Worm (Caenorhabditis elegans) whole organism, L1 larva: ENCODE measurements around the gene srd-44.
A peak's percentile ranks its signal among the peaks of the same experiment; 100 is the strongest.

ENCODE experiments used
- C16A3.4 ChIP-seq: fragments of 150-350 bp; optimal IDR thresholded peaks from 2 replicates; lab custom pipeline; 2014; ENCODE audit warnings: missing biosample characterization, missing genetic modification characterization
- F16B12.6 ChIP-seq: fragments of 150-350 bp; optimal IDR thresholded peaks from 2 replicates; lab custom pipeline; 2014; ENCODE audit warnings: missing biosample characterization, missing genetic modification characterization
- Y116A8C.19 ChIP-seq: sonication (generic microtip); optimal IDR thresholded peaks from 2 replicates; lab custom pipeline; 2016; ENCODE audit warnings: missing compliant biosample characterization, missing genetic modification characterization, borderline replicate concordance
- aly-2 ChIP-seq: fragments of 150-350 bp; optimal IDR thresholded peaks from 2 replicates; lab custom pipeline; 2014; ENCODE audit warnings: missing biosample characterization, missing genetic modification characterization
- ceh-8 ChIP-seq: fragments of 200-800 bp; sonication (Bioruptor generic); optimal IDR thresholded peaks from 2 replicates; lab custom pipeline; 2018; ENCODE audit warnings: mild to moderate bottlenecking, missing genetic modification characterization, moderate library complexity, missing compliant biosample characterization
- ceh-82 ChIP-seq, 3 experiments: fragments of 150-350 bp in 1 of 3; sonication (generic microtip) in 2 of 3; optimal IDR thresholded peaks; 2 replicates each; lab custom pipeline; 2014 to 2017; ENCODE audit warnings: missing biosample characterization in 3 of 3, missing genetic modification characterization in 3 of 3
- dsc-1 ChIP-seq: sonication (generic microtip); optimal IDR thresholded peaks from 2 replicates; lab custom pipeline; 2016; ENCODE audit warnings: mild to moderate bottlenecking, missing genetic modification characterization, missing compliant biosample characterization
- efl-1 ChIP-seq, 4 experiments: fragments of 150-350 bp; optimal IDR thresholded peaks in 3 of 4; peaks in 1 of 4; 1 replicate in 1 of 4; 2 replicates in 3 of 4; lab custom pipeline; 2014; ENCODE audit warnings: missing biosample characterization in 2 of 4, missing genetic modification characterization in 2 of 4, missing genetic modification reagents in 2 of 4
- egl-13 ChIP-seq: sonication (generic microtip); optimal IDR thresholded peaks from 2 replicates; lab custom pipeline; 2016; ENCODE audit warnings: missing genotype, missing genetic modification reagents, missing genetic modification characterization, missing compliant biosample characterization
- elt-3 ChIP-seq, 6 experiments: fragments of 150-350 bp in 1 of 6; sonication (generic microtip); optimal IDR thresholded peaks; 2 replicates each; lab custom pipeline; 2017 to 2018; ENCODE audit warnings: missing biosample characterization in 6 of 6, missing genetic modification characterization in 6 of 6, inconsistent platforms in 1 of 6
- ets-5 ChIP-seq: fragments of 200-800 bp; sonication (Bioruptor generic); IDR thresholded peaks from 2 replicates; pipeline ENCODE4 v1.3.6; 2022; ENCODE audit warnings: missing genetic modification characterization, missing compliant biosample characterization
- fos-1 ChIP-seq: fragments of 150-350 bp; optimal IDR thresholded peaks from 2 replicates; lab custom pipeline; 2014; ENCODE audit warnings: missing biosample characterization, missing genetic modification characterization
- grh-1 ChIP-seq: fragments of 200-800 bp; sonication (Bioruptor generic); IDR thresholded peaks from 2 replicates; pipeline ENCODE4 v1.3.6; 2022; ENCODE audit warnings: missing genetic modification reagents, missing genetic modification characterization, missing compliant biosample characterization
- hlh-17 ChIP-seq: fragments of 200-800 bp; sonication (Bioruptor generic); optimal IDR thresholded peaks from 2 replicates; lab custom pipeline; 2018; ENCODE audit warnings: missing genetic modification characterization, mild to moderate bottlenecking, missing compliant biosample characterization, moderate library complexity, borderline replicate concordance
- lin-13 ChIP-seq: fragments of 150-350 bp; optimal IDR thresholded peaks from 2 replicates; lab custom pipeline; 2014; ENCODE audit warnings: missing biosample characterization, missing genetic modification reagents, missing genetic modification characterization
- lin-14 ChIP-seq: fragments of 200-800 bp; sonication (Bioruptor generic); optimal IDR thresholded peaks from 2 replicates; lab custom pipeline; 2018; ENCODE audit warnings: mild to moderate bottlenecking, missing genetic modification characterization, moderate library complexity, missing compliant biosample characterization
- lin-35 ChIP-seq, 2 experiments: fragments of 150-350 bp; optimal IDR thresholded peaks; 2 replicates each; lab custom pipeline; 2014; ENCODE audit warnings: missing biosample characterization in 2 of 2, missing genetic modification characterization in 2 of 2, missing genetic modification reagents in 2 of 2
- lir-3 ChIP-seq: sonication (generic microtip); optimal IDR thresholded peaks from 2 replicates; lab custom pipeline; 2016; ENCODE audit warnings: mild to moderate bottlenecking, missing genetic modification characterization, moderate library complexity, missing compliant biosample characterization; ENCODE audit not compliant: poor library complexity
- lsy-2 ChIP-seq, 2 experiments: fragments of 150-350 bp; optimal IDR thresholded peaks; 2 replicates each; lab custom pipeline; 2014; ENCODE audit warnings: missing biosample characterization in 2 of 2, missing genetic modification characterization in 2 of 2
- mdl-1 ChIP-seq, 2 experiments: fragments of 150-350 bp; optimal IDR thresholded peaks; 2 replicates each; lab custom pipeline; 2014 to 2017; ENCODE audit warnings: missing biosample characterization in 2 of 2, missing genetic modification characterization in 2 of 2, inconsistent platforms in 1 of 2
- mep-1 ChIP-seq: fragments of 150-350 bp; optimal IDR thresholded peaks from 2 replicates; lab custom pipeline; 2014; ENCODE audit warnings: missing biosample characterization, missing genetic modification characterization
- nhr-19 ChIP-seq: fragments of 200-800 bp; sonication (Bioruptor generic); conservative IDR thresholded peaks from 2 replicates; pipeline ENCODE4 v1.3.6; 2022; ENCODE audit warnings: missing genetic modification characterization, missing compliant biosample characterization
- nhr-20 ChIP-seq: sonication (generic microtip); optimal IDR thresholded peaks from 2 replicates; lab custom pipeline; 2016; ENCODE audit warnings: mild to moderate bottlenecking, missing genetic modification characterization, missing compliant biosample characterization
- nhr-47 ChIP-seq: sonication (generic microtip); optimal IDR thresholded peaks from 2 replicates; lab custom pipeline; 2016; ENCODE audit warnings: mild to moderate bottlenecking, missing genetic modification characterization, moderate library complexity, missing compliant biosample characterization
- nhr-71 ChIP-seq: sonication (generic microtip); optimal IDR thresholded peaks from 2 replicates; lab custom pipeline; 2016; ENCODE audit warnings: mild to moderate bottlenecking, missing genetic modification characterization, moderate library complexity, missing compliant biosample characterization
- nhr-77 ChIP-seq: fragments of 150-350 bp; optimal IDR thresholded peaks from 2 replicates; lab custom pipeline; 2014; ENCODE audit warnings: missing biosample characterization, missing genetic modification characterization
- nhr-85 ChIP-seq: sonication (generic microtip); peaks from one replicate; lab custom pipeline; 2016; ENCODE audit warnings: missing genetic modification characterization, inconsistent platforms, missing compliant biosample characterization
- nhr-90 ChIP-seq: sonication (generic microtip); optimal IDR thresholded peaks from 2 replicates; lab custom pipeline; 2016; ENCODE audit warnings: mild to moderate bottlenecking, missing genetic modification characterization, missing compliant biosample characterization; ENCODE audit not compliant: poor library complexity
- rnt-1 ChIP-seq: sonication (generic microtip); optimal IDR thresholded peaks from 2 replicates; lab custom pipeline; 2016; ENCODE audit warnings: mild to moderate bottlenecking, missing genetic modification characterization, moderate library complexity, missing compliant biosample characterization
- skn-1 ChIP-seq: fragments of 150-350 bp; optimal IDR thresholded peaks from 2 replicates; lab custom pipeline; 2014; ENCODE audit warnings: missing biosample characterization, missing genetic modification characterization
- snu-23 ChIP-seq: sonication (generic microtip); optimal IDR thresholded peaks from 2 replicates; lab custom pipeline; 2016; ENCODE audit warnings: missing genetic modification characterization, missing compliant biosample characterization
- sptf-1 ChIP-seq: fragments of 150-350 bp; optimal IDR thresholded peaks from 2 replicates; lab custom pipeline; 2014; ENCODE audit warnings: missing biosample characterization, missing genetic modification characterization
- swsn-7 ChIP-seq: sonication (generic microtip); optimal IDR thresholded peaks from 2 replicates; lab custom pipeline; 2016; ENCODE audit warnings: missing genetic modification characterization, missing compliant biosample characterization
- tbx-2 ChIP-seq: sonication (generic microtip); optimal IDR thresholded peaks from 2 replicates; lab custom pipeline; 2016; ENCODE audit warnings: missing genetic modification characterization, missing compliant biosample characterization
- unc-130 ChIP-seq: fragments of 150-350 bp; optimal IDR thresholded peaks from 2 replicates; lab custom pipeline; 2017; ENCODE audit warnings: missing biosample characterization, missing genetic modification characterization, inconsistent platforms
- xbp-1 ChIP-seq: sonication (generic microtip); optimal IDR thresholded peaks from 2 replicates; lab custom pipeline; 2016; ENCODE audit warnings: missing genetic modification characterization, missing compliant biosample characterization
- ztf-4 ChIP-seq: fragments of 150-350 bp; optimal IDR thresholded peaks from 2 replicates; lab custom pipeline; 2014; ENCODE audit warnings: missing biosample characterization, missing genetic modification characterization

srd-44 gene

DNA sequence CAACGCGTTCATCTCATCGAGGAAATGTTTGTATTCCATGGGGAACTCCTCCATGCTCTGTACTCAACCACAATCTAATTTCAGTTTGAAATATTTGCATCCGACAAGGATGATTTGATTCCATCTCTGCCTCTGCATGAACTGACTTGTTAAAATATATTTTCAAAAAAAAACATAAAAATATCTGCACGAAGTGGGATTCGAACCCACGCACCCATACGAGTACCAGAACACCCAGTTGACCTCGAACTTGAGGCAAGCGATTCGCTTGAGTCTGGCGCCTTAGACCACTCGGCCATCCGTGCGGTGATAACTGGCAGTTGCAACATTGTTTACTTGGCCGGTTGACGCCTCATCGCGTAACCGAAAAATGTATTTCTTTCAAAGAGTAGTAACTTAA is 9.6 kb downstream of the srd-44 start:
- TF ChIP-seq hlh-17 (GFP tag; lab: Kevin White, UChicago) = no peak
- TF ChIP-seq fos-1 = peak; percentile 6
- TF ChIP-seq lin-13 (GFP tag; lab: Kevin White, UChicago) = no peak
- peak; percentile 58 for TF ChIP-seq nhr-90
- no peak for TF ChIP-seq Y116A8C.19 (tag; lab: Kevin White, UChicago)
- peak; percentile 63 for TF ChIP-seq C16A3.4
- peak in 2 of 6 experiments; percentile 42 to 54 for TF ChIP-seq elt-3 (tag; optimal IDR thresholded peaks at IDR 0.05; lab: Kevin White, UChicago)
- TF ChIP-seq nhr-19 (GFP tag; lab: Robert Waterston, UW) = peak; percentile 69
- no peak for TF ChIP-seq sptf-1 (tag; lab: Kevin White, UChicago)
- peak; percentile 36 for TF ChIP-seq lin-14
- peak; percentile 15 for TF ChIP-seq xbp-1
- TF ChIP-seq egl-13 = no peak
- TF ChIP-seq nhr-85 = peak; percentile 80
- TF ChIP-seq efl-1 (optimal IDR thresholded peaks at IDR 0.05; lab: Kevin White, UChicago) = no peak
- TF ChIP-seq efl-1 (GFP tag; optimal IDR thresholded peaks at IDR 0.05 in 1 of 2; lab: Kevin White, UChicago) = peak in 1 of 2 experiments; percentile 76
- peak; percentile 52 for TF ChIP-seq lir-3
- TF ChIP-seq nhr-20 (tag; lab: Kevin White, UChicago) = peak; percentile 57
- peak in 1 of 2 experiments; percentile 74 for TF ChIP-seq lin-35 (GFP tag; optimal IDR thresholded peaks at IDR 0.05; lab: Kevin White, UChicago)
- TF ChIP-seq mep-1 (tag; lab: Kevin White, UChicago) = peak; percentile 41
- peak; percentile 54 for TF ChIP-seq nhr-71 (tag; lab: Kevin White, UChicago)
- TF ChIP-seq aly-2 (tag; lab: Kevin White, UChicago) = no peak
- TF ChIP-seq swsn-7 (tag; lab: Kevin White, UChicago) = peak; percentile 22
- peak; percentile 65 for TF ChIP-seq rnt-1 (tag; lab: Kevin White, UChicago)
- peak; percentile 6 for TF ChIP-seq tbx-2 (tag; lab: Kevin White, UChicago)
- TF ChIP-seq nhr-77 (tag; lab: Kevin White, UChicago) = peak; percentile 5
- TF ChIP-seq nhr-47 = peak; percentile 35
- peak; percentile 72 for TF ChIP-seq snu-23 (GFP tag; lab: Kevin White, UChicago)
- no peak for TF ChIP-seq ztf-4
- peak in 1 of 2 experiments; percentile 8 for TF ChIP-seq mdl-1 (tag; optimal IDR thresholded peaks at IDR 0.05; lab: Kevin White, UChicago)
- peak in 2 of 3 experiments; percentile 36 to 46 for TF ChIP-seq ceh-82 (tag; optimal IDR thresholded peaks at IDR 0.05; lab: Kevin White, UChicago)

DNA sequence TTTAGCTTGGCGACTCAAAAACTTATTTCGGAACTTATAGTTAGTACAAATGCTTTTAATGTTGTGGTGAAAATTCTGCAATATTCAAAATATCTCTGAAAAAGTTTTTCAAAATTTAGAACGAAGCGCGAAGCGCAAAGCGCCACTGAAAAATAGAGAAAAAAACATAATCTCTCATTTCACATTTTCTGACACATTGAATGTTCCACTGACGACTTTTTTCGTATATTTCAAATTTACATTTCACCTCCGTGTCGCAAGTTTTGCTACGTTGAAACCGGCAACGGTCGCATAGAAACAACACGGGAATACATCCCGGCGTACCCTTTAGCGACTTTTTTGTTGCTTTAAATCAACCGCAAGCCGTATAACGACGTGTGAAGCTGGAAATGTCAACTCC is 10.1 kb downstream of the srd-44 start, which contains the start of gene F42F12.14:
TSS of gene F42F12.14 (plus strand) at position 301 of the 400 bp plus-strand sequence.
- TF ChIP-seq rnt-1 (tag; lab: Kevin White, UChicago) (no peak), dsc-1 (tag; lab: Kevin White, UChicago) (no peak), nhr-85 (no peak), unc-130 (tag; lab: Kevin White, UChicago) (no peak), F16B12.6 (tag; lab: Kevin White, UChicago) (no peak), ets-5 (no peak)

DNA sequence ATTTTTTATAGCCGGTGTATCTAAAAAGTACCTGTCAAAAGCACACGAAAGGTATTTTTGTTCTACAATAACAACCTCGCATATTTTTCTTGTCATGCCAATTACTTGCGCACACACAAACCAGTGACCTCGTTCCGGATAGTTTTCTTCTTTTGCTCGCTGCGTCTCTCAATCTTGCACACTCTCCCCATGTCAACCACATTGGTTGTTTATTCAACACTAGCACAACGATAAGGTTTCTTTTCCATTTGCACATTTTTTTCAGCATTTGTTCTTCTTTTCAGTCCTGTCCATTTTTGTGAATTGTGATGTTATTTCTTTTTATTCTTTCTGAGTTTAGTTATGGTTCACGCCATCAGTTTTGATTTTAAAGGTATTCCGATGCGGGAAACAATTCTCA is 12.0 kb downstream of the srd-44 start, which contains the start of gene F42F12.3:
TSS of gene F42F12.3 (plus strand) at position 372 of the 400 bp plus-strand sequence.
- TF ChIP-seq skn-1 (tag; lab: Kevin White, UChicago) (no peak), lin-14 (peak; percentile 28), C16A3.4 (no peak), rnt-1 (tag; lab: Kevin White, UChicago) (no peak)

DNA sequence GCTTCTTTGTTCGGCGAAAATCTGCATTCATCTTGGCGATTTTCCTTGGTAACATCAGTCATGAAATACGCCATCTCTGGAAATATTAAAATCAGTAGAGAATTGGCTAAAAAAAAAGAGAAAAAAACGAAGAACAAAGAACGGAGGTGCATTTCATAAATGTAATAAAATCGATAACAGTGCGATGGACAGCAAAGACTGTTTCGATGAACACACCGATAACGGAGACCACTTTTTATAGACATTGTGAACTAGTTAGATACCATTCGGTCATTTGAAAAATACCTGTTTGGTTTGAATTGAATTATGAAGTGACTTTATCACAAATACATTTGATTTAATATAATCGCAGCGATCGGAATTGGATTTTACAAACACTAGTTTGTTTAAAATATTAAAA is 14.6 kb downstream of the srd-44 start, which contains the start of gene F42F12.4:
TSS of gene F42F12.4 (minus strand) at position 76 of the 400 bp plus-strand sequence.
- TF ChIP-seq lsy-2 (tag; optimal IDR thresholded peaks at IDR 0.05; lab: Kevin White, UChicago) (no peak), nhr-85 (peak; percentile 51), grh-1 (no peak), ceh-8 (no peak), nhr-47 (no peak)
